Worm (Caenorhabditis elegans) whole organism, L2 larva: ENCODE results near the gene klp-19.

Experiments
- mdl-1 ChIP-seq, 2 experiments: fragments of 150-350 bp in 1 of 2; sonication (generic microtip) in 1 of 2; optimal IDR thresholded peaks; 2 replicates each; lab custom pipeline; 2017; ENCODE audit warnings: missing biosample characterization in 2 of 2, missing genetic modification characterization in 2 of 2
- unc-39 ChIP-seq: fragments of 150-350 bp; optimal IDR thresholded peaks from 2 replicates; lab custom pipeline; 2014; ENCODE audit warnings: missing biosample characterization, missing genetic modification characterization
- unc-62 ChIP-seq: fragments of 150-350 bp; optimal IDR thresholded peaks from 2 replicates; lab custom pipeline; 2014; ENCODE audit warnings: missing biosample characterization, missing genetic modification reagents, missing genetic modification characterization
- ztf-11 ChIP-seq: sonication (generic microtip); optimal IDR thresholded peaks from 2 replicates; lab custom pipeline; 2017; ENCODE audit warnings: missing biosample characterization, missing genetic modification characterization

ce11 chrIII:13350964-13351363 is 43.9 kb upstream of the klp-19 start:
- TF ChIP-seq ztf-11 (tag; lab: Kevin White, UChicago) (no peak), mdl-1 (tag; optimal IDR thresholded peaks at IDR 0.05; lab: Kevin White, UChicago) (no peak), unc-62 (no peak), unc-39 (tag; lab: Kevin White, UChicago) (no peak)
